Worm (Caenorhabditis elegans) whole organism, L1 larva: Measurements from ENCODE around the gene M04B2.7.
A peak's percentile ranks its signal among the peaks of the same experiment; 100 is the strongest.

Source experiments
- C34B4.2 ChIP-seq: sonication (generic microtip); optimal IDR thresholded peaks from 2 replicates; lab custom pipeline; 2017; ENCODE audit warnings: mild to moderate bottlenecking, missing genetic modification characterization, missing compliant biosample characterization
- F16B12.6 ChIP-seq: fragments of 150-350 bp; optimal IDR thresholded peaks from 2 replicates; lab custom pipeline; 2014; ENCODE audit warnings: missing biosample characterization, missing genetic modification characterization
- alr-1 ChIP-seq: fragments of 200-800 bp; sonication (Bioruptor generic); optimal IDR thresholded peaks from 2 replicates; lab custom pipeline; 2018; ENCODE audit warnings: borderline replicate concordance, mild to moderate bottlenecking, missing genetic modification characterization, missing compliant biosample characterization
- ama-1 ChIP-seq: fragments of 150-350 bp; optimal IDR thresholded peaks from 2 replicates; lab custom pipeline; 2014
- blmp-1 ChIP-seq: fragments of 150-350 bp; optimal IDR thresholded peaks from 2 replicates; lab custom pipeline; 2014; ENCODE audit warnings: missing biosample characterization, missing genetic modification characterization
- ceh-63 ChIP-seq: fragments of 200-800 bp; sonication (Bioruptor generic); optimal IDR thresholded peaks from 2 replicates; lab custom pipeline; 2018; ENCODE audit warnings: mild to moderate bottlenecking, missing genetic modification characterization, missing compliant biosample characterization
- ceh-8 ChIP-seq: fragments of 200-800 bp; sonication (Bioruptor generic); optimal IDR thresholded peaks from 2 replicates; lab custom pipeline; 2018; ENCODE audit warnings: mild to moderate bottlenecking, missing genetic modification characterization, moderate library complexity, missing compliant biosample characterization
- ceh-82 ChIP-seq, 3 experiments: fragments of 150-350 bp in 1 of 3; sonication (generic microtip) in 2 of 3; optimal IDR thresholded peaks; 2 replicates each; lab custom pipeline; 2014 to 2017; ENCODE audit warnings: missing biosample characterization in 3 of 3, missing genetic modification characterization in 3 of 3
- ceh-90 ChIP-seq: sonication (generic microtip); optimal IDR thresholded peaks from 2 replicates; lab custom pipeline; 2016; ENCODE audit warnings: missing genetic modification characterization, missing compliant biosample characterization
- dsc-1 ChIP-seq: sonication (generic microtip); optimal IDR thresholded peaks from 2 replicates; lab custom pipeline; 2016; ENCODE audit warnings: mild to moderate bottlenecking, missing genetic modification characterization, missing compliant biosample characterization
- efl-1 ChIP-seq, 4 experiments: fragments of 150-350 bp; optimal IDR thresholded peaks in 3 of 4; peaks in 1 of 4; 1 replicate in 1 of 4; 2 replicates in 3 of 4; lab custom pipeline; 2014; ENCODE audit warnings: missing biosample characterization in 2 of 4, missing genetic modification characterization in 2 of 4, missing genetic modification reagents in 2 of 4
- efl-3 ChIP-seq: fragments of 200-800 bp; sonication (Bioruptor generic); optimal IDR thresholded peaks from 2 replicates; lab custom pipeline; 2018; ENCODE audit warnings: mild to moderate bottlenecking, missing genetic modification characterization, missing compliant biosample characterization
- egl-13 ChIP-seq: sonication (generic microtip); optimal IDR thresholded peaks from 2 replicates; lab custom pipeline; 2016; ENCODE audit warnings: missing genotype, missing genetic modification reagents, missing genetic modification characterization, missing compliant biosample characterization
- egl-27 ChIP-seq, 2 experiments: fragments of 150-350 bp in 1 of 2; sonication (generic microtip); optimal IDR thresholded peaks; 3 replicates each; lab custom pipeline; 2017 to 2018; ENCODE audit warnings: missing biosample characterization in 2 of 2, missing genetic modification characterization in 2 of 2, missing genetic modification reagents in 2 of 2
- elt-2 ChIP-seq: sonication (generic microtip); optimal IDR thresholded peaks from 2 replicates; lab custom pipeline; 2016; ENCODE audit warnings: missing genetic modification characterization, mild to moderate bottlenecking, inconsistent platforms, missing compliant biosample characterization, missing genetic modification reagents
- ets-5 ChIP-seq: fragments of 200-800 bp; sonication (Bioruptor generic); IDR thresholded peaks from 2 replicates; pipeline ENCODE4 v1.3.6; 2022; ENCODE audit warnings: missing genetic modification characterization, missing compliant biosample characterization
- fkh-4 ChIP-seq: sonication (generic microtip); optimal IDR thresholded peaks from 2 replicates; lab custom pipeline; 2016; ENCODE audit warnings: missing compliant biosample characterization, missing genetic modification characterization, borderline replicate concordance
- fkh-8 ChIP-seq: sonication (generic microtip); optimal IDR thresholded peaks from 2 replicates; lab custom pipeline; 2016; ENCODE audit warnings: mild to moderate bottlenecking, missing genetic modification characterization, missing compliant biosample characterization
- hlh-17 ChIP-seq: fragments of 200-800 bp; sonication (Bioruptor generic); optimal IDR thresholded peaks from 2 replicates; lab custom pipeline; 2018; ENCODE audit warnings: missing genetic modification characterization, mild to moderate bottlenecking, missing compliant biosample characterization, moderate library complexity, borderline replicate concordance
- hlh-4 ChIP-seq: sonication (generic microtip); optimal IDR thresholded peaks from 2 replicates; lab custom pipeline; 2016; ENCODE audit warnings: mild to moderate bottlenecking, missing genetic modification characterization, missing compliant biosample characterization
- irx-1 ChIP-seq: sonication (generic microtip); optimal IDR thresholded peaks from 2 replicates; lab custom pipeline; 2016; ENCODE audit warnings: missing genetic modification characterization, missing compliant biosample characterization
- isw-1 ChIP-seq: fragments of 200-800 bp; sonication (Bioruptor generic); IDR thresholded peaks from 2 replicates; pipeline ENCODE4 v1.3.6; 2022; ENCODE audit warnings: missing genetic modification characterization, missing compliant biosample characterization
- jun-1 ChIP-seq: fragments of 150-350 bp; optimal IDR thresholded peaks from 2 replicates; lab custom pipeline; 2014; ENCODE audit warnings: missing biosample characterization, missing genetic modification reagents, missing genetic modification characterization
- lin-13 ChIP-seq: fragments of 150-350 bp; optimal IDR thresholded peaks from 2 replicates; lab custom pipeline; 2014; ENCODE audit warnings: missing biosample characterization, missing genetic modification reagents, missing genetic modification characterization
- lin-14 ChIP-seq: fragments of 200-800 bp; sonication (Bioruptor generic); optimal IDR thresholded peaks from 2 replicates; lab custom pipeline; 2018; ENCODE audit warnings: mild to moderate bottlenecking, missing genetic modification characterization, moderate library complexity, missing compliant biosample characterization
- lin-35 ChIP-seq, 2 experiments: fragments of 150-350 bp; optimal IDR thresholded peaks; 2 replicates each; lab custom pipeline; 2014; ENCODE audit warnings: missing biosample characterization in 2 of 2, missing genetic modification characterization in 2 of 2, missing genetic modification reagents in 2 of 2
- lin-39 ChIP-seq: fragments of 150-350 bp; optimal IDR thresholded peaks from 2 replicates; lab custom pipeline; 2014; ENCODE audit warnings: missing biosample characterization, missing genetic modification reagents, missing genetic modification characterization
- lsy-2 ChIP-seq, 2 experiments: fragments of 150-350 bp; optimal IDR thresholded peaks; 2 replicates each; lab custom pipeline; 2014; ENCODE audit warnings: missing biosample characterization in 2 of 2, missing genetic modification characterization in 2 of 2
- mep-1 ChIP-seq: fragments of 150-350 bp; optimal IDR thresholded peaks from 2 replicates; lab custom pipeline; 2014; ENCODE audit warnings: missing biosample characterization, missing genetic modification characterization
- nhr-11 ChIP-seq: fragments of 150-350 bp; optimal IDR thresholded peaks from 2 replicates; lab custom pipeline; 2014; ENCODE audit warnings: missing biosample characterization, missing genetic modification characterization
- nhr-20 ChIP-seq: sonication (generic microtip); optimal IDR thresholded peaks from 2 replicates; lab custom pipeline; 2016; ENCODE audit warnings: mild to moderate bottlenecking, missing genetic modification characterization, missing compliant biosample characterization
- nhr-237 ChIP-seq: fragments of 150-350 bp; optimal IDR thresholded peaks from 2 replicates; lab custom pipeline; 2014; ENCODE audit warnings: missing biosample characterization, missing genetic modification characterization
- nhr-47 ChIP-seq: sonication (generic microtip); optimal IDR thresholded peaks from 2 replicates; lab custom pipeline; 2016; ENCODE audit warnings: mild to moderate bottlenecking, missing genetic modification characterization, moderate library complexity, missing compliant biosample characterization
- nhr-71 ChIP-seq: sonication (generic microtip); optimal IDR thresholded peaks from 2 replicates; lab custom pipeline; 2016; ENCODE audit warnings: mild to moderate bottlenecking, missing genetic modification characterization, moderate library complexity, missing compliant biosample characterization
- nhr-76 ChIP-seq: sonication (generic microtip); optimal IDR thresholded peaks from 2 replicates; lab custom pipeline; 2017; ENCODE audit warnings: missing biosample characterization, missing genetic modification characterization
- nhr-77 ChIP-seq: fragments of 150-350 bp; optimal IDR thresholded peaks from 2 replicates; lab custom pipeline; 2014; ENCODE audit warnings: missing biosample characterization, missing genetic modification characterization
- nhr-90 ChIP-seq: sonication (generic microtip); optimal IDR thresholded peaks from 2 replicates; lab custom pipeline; 2016; ENCODE audit warnings: mild to moderate bottlenecking, missing genetic modification characterization, missing compliant biosample characterization; ENCODE audit not compliant: poor library complexity
- pag-3 ChIP-seq: sonication (generic microtip); optimal IDR thresholded peaks from 2 replicates; lab custom pipeline; 2017; ENCODE audit warnings: missing genetic modification characterization, mild to moderate bottlenecking, missing compliant biosample characterization, antibody characterized with exemption, borderline replicate concordance; ENCODE audit not compliant: insufficient read depth
- pqm-1 ChIP-seq: sonication (generic microtip); optimal IDR thresholded peaks from 3 replicates; lab custom pipeline; 2017; ENCODE audit warnings: missing biosample characterization, missing genetic modification characterization
- rnt-1 ChIP-seq: sonication (generic microtip); optimal IDR thresholded peaks from 2 replicates; lab custom pipeline; 2016; ENCODE audit warnings: mild to moderate bottlenecking, missing genetic modification characterization, moderate library complexity, missing compliant biosample characterization
- skn-1 ChIP-seq: fragments of 150-350 bp; optimal IDR thresholded peaks from 2 replicates; lab custom pipeline; 2014; ENCODE audit warnings: missing biosample characterization, missing genetic modification characterization
- snu-23 ChIP-seq: sonication (generic microtip); optimal IDR thresholded peaks from 2 replicates; lab custom pipeline; 2016; ENCODE audit warnings: missing genetic modification characterization, missing compliant biosample characterization
- sox-4 ChIP-seq: sonication (generic microtip); optimal IDR thresholded peaks from 2 replicates; lab custom pipeline; 2016; ENCODE audit warnings: missing genetic modification characterization, missing compliant biosample characterization
- sptf-1 ChIP-seq: fragments of 150-350 bp; optimal IDR thresholded peaks from 2 replicates; lab custom pipeline; 2014; ENCODE audit warnings: missing biosample characterization, missing genetic modification characterization
- swsn-7 ChIP-seq: sonication (generic microtip); optimal IDR thresholded peaks from 2 replicates; lab custom pipeline; 2016; ENCODE audit warnings: missing genetic modification characterization, missing compliant biosample characterization
- tbx-2 ChIP-seq: sonication (generic microtip); optimal IDR thresholded peaks from 2 replicates; lab custom pipeline; 2016; ENCODE audit warnings: missing genetic modification characterization, missing compliant biosample characterization
- tlp-1 ChIP-seq: fragments of 150-350 bp; optimal IDR thresholded peaks from 2 replicates; lab custom pipeline; 2014; ENCODE audit warnings: missing biosample characterization, missing genetic modification characterization
- unc-62 ChIP-seq: fragments of 150-350 bp; optimal IDR thresholded peaks from 2 replicates; lab custom pipeline; 2014; ENCODE audit warnings: missing biosample characterization, missing genetic modification reagents, missing genetic modification characterization
- unc-86 ChIP-seq: sonication (generic microtip); optimal IDR thresholded peaks from 2 replicates; lab custom pipeline; 2016; ENCODE audit warnings: missing genetic modification characterization, missing compliant biosample characterization
- unc-98 ChIP-seq: fragments of 200-800 bp; sonication (Bioruptor generic); IDR thresholded peaks from 2 replicates; pipeline ENCODE4 v1.3.6; 2022; ENCODE audit warnings: missing genetic modification characterization, missing compliant biosample characterization
- ztf-11 ChIP-seq, 2 experiments: sonication (generic microtip); optimal IDR thresholded peaks; 2 replicates each; lab custom pipeline; 2016 to 2017; ENCODE audit warnings: missing genetic modification characterization in 2 of 2, missing biosample characterization in 1 of 2, missing compliant biosample characterization in 1 of 2
- ztf-4 ChIP-seq: fragments of 150-350 bp; optimal IDR thresholded peaks from 2 replicates; lab custom pipeline; 2014; ENCODE audit warnings: missing biosample characterization, missing genetic modification characterization

Gene M04B2.7

ce11 chrIV:11549694-11550093 lies 1.1 kb upstream of the M04B2.7 start (continued):
- TF ChIP-seq lin-39: peak; percentile 28
- peak; percentile 77 for TF ChIP-seq nhr-20
- no peak for TF ChIP-seq nhr-76
- TF ChIP-seq ztf-4: peak; percentile 27
- TF ChIP-seq sptf-1 (tag; lab: Kevin White, UChicago): no peak
- no peak for TF ChIP-seq tlp-1
- TF ChIP-seq ceh-8 (GFP tag; lab: Kevin White, UChicago): no peak
- TF ChIP-seq efl-3 (GFP tag; lab: Kevin White, UChicago): no peak
- TF ChIP-seq pag-3 (tag; lab: Kevin White, UChicago): no peak
- TF ChIP-seq egl-27 (tag; optimal IDR thresholded peaks at IDR 0.05; lab: Kevin White, UChicago): no peak
- peak; percentile 91 for TF ChIP-seq rnt-1 (tag; lab: Kevin White, UChicago)
- TF ChIP-seq hlh-4 (tag; lab: Kevin White, UChicago): no peak
- TF ChIP-seq irx-1 (tag; lab: Kevin White, UChicago): peak; percentile 66
- TF ChIP-seq ceh-90 (tag; lab: Kevin White, UChicago): no peak
- peak; percentile 26 for TF ChIP-seq ama-1
- TF ChIP-seq egl-13 (tag; lab: Kevin White, UChicago): peak; percentile 18
- no peak for TF ChIP-seq sox-4 (tag; lab: Kevin White, UChicago)
- no peak for TF ChIP-seq unc-98 (GFP tag; lab: Robert Waterston, UW)
- peak; percentile 86 for TF ChIP-seq nhr-90
- TF ChIP-seq elt-2 (tag; lab: Kevin White, UChicago): peak; percentile 40
- peak; percentile 76 for TF ChIP-seq lin-14 (GFP tag; lab: Kevin White, UChicago)
- 0 out of 2 replicates have a peak, but pooled peaks have one; percentile 18 for TF ChIP-seq isw-1 (GFP tag; lab: Robert Waterston, UW)
- TF ChIP-seq blmp-1: peak; percentile 52
- peak in 1 of 2 experiments; percentile 57 for TF ChIP-seq ztf-11 (tag; optimal IDR thresholded peaks at IDR 0.05; lab: Kevin White, UChicago)
- peak; percentile 80 for TF ChIP-seq swsn-7 (tag; lab: Kevin White, UChicago)
- no peak for TF ChIP-seq alr-1 (tag; lab: Kevin White, UChicago)
- peak; percentile 95 for TF ChIP-seq mep-1 (tag; lab: Kevin White, UChicago)
- peak; percentile 29 for TF ChIP-seq nhr-11
- peak; percentile 72 for TF ChIP-seq tbx-2 (tag; lab: Kevin White, UChicago)
- TF ChIP-seq lsy-2 (tag; optimal IDR thresholded peaks at IDR 0.05; lab: Kevin White, UChicago): peak; percentile 65 to 87
- no peak for TF ChIP-seq ceh-63 (GFP tag; lab: Kevin White, UChicago)
- peak; percentile 49 to 79 (median 65) for TF ChIP-seq ceh-82 (tag; optimal IDR thresholded peaks at IDR 0.05; lab: Kevin White, UChicago)
- TF ChIP-seq ets-5 (GFP tag; lab: Robert Waterston, UW): no peak
- no peak for TF ChIP-seq fkh-4 (tag; lab: Kevin White, UChicago)
- peak; percentile 77 for TF ChIP-seq jun-1 (tag; lab: Kevin White, UChicago)
- no peak for TF ChIP-seq C34B4.2
- TF ChIP-seq lin-13 (GFP tag; lab: Kevin White, UChicago): peak; percentile 55
- TF ChIP-seq fkh-8 (tag; lab: Kevin White, UChicago): peak; percentile 37
- TF ChIP-seq nhr-47 (tag; lab: Kevin White, UChicago): peak; percentile 78
- TF ChIP-seq nhr-77 (tag; lab: Kevin White, UChicago): peak; percentile 78
- peak; percentile 92 for TF ChIP-seq snu-23 (GFP tag; lab: Kevin White, UChicago)
- no peak for TF ChIP-seq hlh-17 (GFP tag; lab: Kevin White, UChicago)
- peak; percentile 61 to 74 for TF ChIP-seq efl-1 (optimal IDR thresholded peaks at IDR 0.05; lab: Kevin White, UChicago)
- peak; percentile 60 to 97 for TF ChIP-seq efl-1 (GFP tag; optimal IDR thresholded peaks at IDR 0.05 in 1 of 2; lab: Kevin White, UChicago)
- no peak for TF ChIP-seq unc-62
- TF ChIP-seq nhr-237: peak; percentile 79
- peak; percentile 71 to 88 for TF ChIP-seq lin-35 (GFP tag; optimal IDR thresholded peaks at IDR 0.05; lab: Kevin White, UChicago)
- peak; percentile 17 for TF ChIP-seq unc-86 (tag; lab: Kevin White, UChicago)
- peak; percentile 85 for TF ChIP-seq nhr-71 (tag; lab: Kevin White, UChicago)
- TF ChIP-seq F16B12.6 (tag; lab: Kevin White, UChicago): peak; percentile 28
- TF ChIP-seq pqm-1 (tag; lab: Kevin White, UChicago): no peak
- TF ChIP-seq skn-1 (tag; lab: Kevin White, UChicago): peak; percentile 43
- peak; percentile 68 for TF ChIP-seq dsc-1 (tag; lab: Kevin White, UChicago)
